Fruit fly (Drosophila melanogaster) whole organism, embryonic: Measurements from ENCODE around the gene CG32195.

ENCODE experiments used
- Bgb ChIP-seq: fragments of 200-800 bp; sonication (Bioruptor generic); IDR thresholded peaks from 2 replicates; pipeline ENCODE4 v1.3.6; 2022; ENCODE audit warnings: missing biosample characterization, missing genetic modification characterization; ENCODE audit not compliant: partially characterized antibody
- CG10267 ChIP-seq: fragments of 200-800 bp; sonication (Bioruptor generic); optimal IDR thresholded peaks from 2 replicates; lab custom pipeline; 2018; ENCODE audit warnings: missing biosample characterization, mild to moderate bottlenecking, missing genetic modification characterization, moderate library complexity
- CG12744 ChIP-seq: fragments of 200-800 bp; sonication (Bioruptor generic); optimal IDR thresholded peaks from 2 replicates; lab custom pipeline; 2016; ENCODE audit warnings: missing biosample characterization, missing genetic modification characterization
- CG14710 ChIP-seq: fragments of 200-800 bp; sonication (Bioruptor generic); optimal IDR thresholded peaks from 3 replicates; lab custom pipeline; 2019; ENCODE audit warnings: missing biosample characterization, mild to moderate bottlenecking, missing genetic modification characterization, moderate library complexity
- CG1603 ChIP-seq: fragments of 200-800 bp; sonication (Bioruptor generic); optimal IDR thresholded peaks from 2 replicates; lab custom pipeline; 2019; ENCODE audit warnings: missing biosample characterization, mild to moderate bottlenecking, missing genetic modification characterization, moderate library complexity
- CG2199 ChIP-seq: fragments of 200-800 bp; sonication (Bioruptor generic); IDR thresholded peaks from 3 replicates; pipeline ENCODE4 v1.3.6; 2022; ENCODE audit warnings: missing biosample characterization, missing genetic modification characterization
- CG2712 ChIP-seq: fragments of 200-800 bp; optimal IDR thresholded peaks from 3 replicates; lab custom pipeline; 2019; ENCODE audit warnings: missing biosample characterization, mild to moderate bottlenecking, missing genetic modification characterization, moderate library complexity
- CG6689 ChIP-seq: fragments of 200-800 bp; sonication (Bioruptor generic); IDR thresholded peaks from 2 replicates; pipeline ENCODE4 v1.3.6; 2022; ENCODE audit warnings: missing biosample characterization, missing genetic modification characterization
- CG7928 ChIP-seq: fragments of 200-800 bp; sonication (Bioruptor generic); optimal IDR thresholded peaks from 2 replicates; lab custom pipeline; 2017; ENCODE audit warnings: missing biosample characterization, mild to moderate bottlenecking, missing genetic modification characterization
- CTCF ChIP-seq: fragments of 200-800 bp; sonication (Bioruptor generic); optimal IDR thresholded peaks from 2 replicates; lab custom pipeline; 2017; ENCODE audit warnings: missing biosample characterization, mild to moderate bottlenecking, missing genetic modification characterization, moderate library complexity
- Elba2 ChIP-seq: fragments of 200-800 bp; sonication (Bioruptor generic); optimal IDR thresholded peaks from 3 replicates; lab custom pipeline; 2016; ENCODE audit warnings: missing biosample characterization, missing genetic modification characterization
- Ets65A ChIP-seq: fragments of 200-800 bp; sonication (Bioruptor generic); peaks from one replicate; lab custom pipeline; 2016; ENCODE audit warnings: missing biosample characterization, missing genetic modification characterization
- Hey ChIP-seq: fragments of 200-800 bp; sonication (Bioruptor generic); optimal IDR thresholded peaks from 3 replicates; lab custom pipeline; 2018; ENCODE audit warnings: missing biosample characterization, mild to moderate bottlenecking, missing genetic modification characterization
- NFAT ChIP-seq: fragments of 200-800 bp; sonication (Bioruptor generic); IDR thresholded peaks from 2 replicates; pipeline ENCODE4 v1.3.6; 2022; ENCODE audit warnings: missing biosample characterization, missing genetic modification characterization
- Ravus ChIP-seq: fragments of 200-800 bp; sonication (Bioruptor generic); IDR thresholded peaks from 2 replicates; pipeline ENCODE4 v1.3.6; 2022; ENCODE audit warnings: missing biosample characterization, missing genetic modification characterization
- Six4 ChIP-seq: fragments of 200-800 bp; sonication (Bioruptor generic); optimal IDR thresholded peaks from 2 replicates; lab custom pipeline; 2016; ENCODE audit warnings: missing biosample characterization, missing genetic modification characterization
- Trl ChIP-seq, 3 experiments: fragments of >200 bp in 2 of 3; fragments of 200-800 bp in 1 of 3; sonication (Bioruptor generic) in 1 of 3; optimal IDR thresholded peaks; 2 replicates in 1 of 3; 3 replicates in 2 of 3; lab custom pipeline; 2016 to 2017; ENCODE audit warnings: missing biosample characterization in 1 of 3, missing genetic modification characterization in 1 of 3
- Xrp1 ChIP-seq: fragments of 200-800 bp; sonication (Bioruptor generic); IDR thresholded peaks from 2 replicates; pipeline ENCODE4 v1.3.6; 2022; ENCODE audit warnings: missing biosample characterization, missing genetic modification characterization
- YL-1 ChIP-seq: fragments of 200-800 bp; sonication (Bioruptor generic); optimal IDR thresholded peaks from 3 replicates; lab custom pipeline; 2017; ENCODE audit warnings: missing biosample characterization, mild to moderate bottlenecking, missing genetic modification characterization
- amos ChIP-seq: fragments of 200-800 bp; sonication (Bioruptor generic); IDR thresholded peaks from 2 replicates; pipeline ENCODE4 v1.3.6; 2022; ENCODE audit warnings: missing biosample characterization, missing genetic modification characterization; ENCODE audit not compliant: partially characterized antibody
- bbx ChIP-seq: fragments of 200-800 bp; sonication (Bioruptor generic); IDR thresholded peaks from 2 replicates; pipeline ENCODE4 v1.3.6; 2022; ENCODE audit warnings: missing biosample characterization, missing genetic modification characterization; ENCODE audit not compliant: partially characterized antibody
- bsh ChIP-seq, 2 experiments: fragments of 200-800 bp; sonication (Bioruptor generic); optimal IDR thresholded peaks; 2 replicates each; lab custom pipeline; 2017 to 2018; ENCODE audit warnings: mild to moderate bottlenecking in 2 of 2, missing biosample characterization in 2 of 2, missing genetic modification characterization in 2 of 2, moderate library complexity in 1 of 2
- cg ChIP-seq: fragments of 200-800 bp; sonication (Bioruptor generic); optimal IDR thresholded peaks from 3 replicates; lab custom pipeline; 2019; ENCODE audit warnings: missing biosample characterization, mild to moderate bottlenecking, missing genetic modification characterization, moderate library complexity
- dmrt11E ChIP-seq: fragments of 200-800 bp; sonication (Bioruptor generic); optimal IDR thresholded peaks from 3 replicates; lab custom pipeline; 2018; ENCODE audit warnings: missing biosample characterization, mild to moderate bottlenecking, missing genetic modification characterization, moderate library complexity
- gem ChIP-seq: fragments of 200-800 bp; sonication (Bioruptor generic); optimal IDR thresholded peaks from 2 replicates; lab custom pipeline; 2019; ENCODE audit warnings: missing biosample characterization, mild to moderate bottlenecking, missing genetic modification characterization, moderate library complexity
- knrl ChIP-seq: fragments of 200-800 bp; sonication (Bioruptor generic); IDR thresholded peaks from 3 replicates; pipeline ENCODE4 v1.3.6; 2022; ENCODE audit warnings: missing biosample characterization, missing genetic modification characterization; ENCODE audit not compliant: partially characterized antibody
- oc ChIP-seq: fragments of 200-800 bp; sonication (Bioruptor generic); optimal IDR thresholded peaks from 2 replicates; lab custom pipeline; 2018; ENCODE audit warnings: missing biosample characterization, mild to moderate bottlenecking, missing genetic modification characterization, moderate library complexity
- phol ChIP-seq: fragments of 200-800 bp; sonication (Bioruptor generic); optimal IDR thresholded peaks from 3 replicates; lab custom pipeline; 2018; ENCODE audit warnings: missing biosample characterization, mild to moderate bottlenecking, missing genetic modification characterization, moderate library complexity
- pita ChIP-seq: fragments of 200-800 bp; sonication (Bioruptor generic); optimal IDR thresholded peaks from 2 replicates; lab custom pipeline; 2017; ENCODE audit warnings: missing biosample characterization, mild to moderate bottlenecking, missing genetic modification characterization
- pnt ChIP-seq: fragments of 200-800 bp; sonication (Bioruptor generic); optimal IDR thresholded peaks from 3 replicates; lab custom pipeline; 2016; ENCODE audit warnings: missing biosample characterization, missing genetic modification characterization
- prd ChIP-seq, 3 experiments: fragments of >200 bp in 2 of 3; fragments of 200-800 bp in 1 of 3; sonication (Bioruptor generic) in 1 of 3; optimal IDR thresholded peaks in 2 of 3; IDR thresholded peaks in 1 of 3; 2 replicates in 2 of 3; 3 replicates in 1 of 3; pipeline versions ENCODE4 v1.3.6 to Lab custom; 2017 to 2022; ENCODE audit warnings: missing biosample characterization in 1 of 3, missing genetic modification characterization in 1 of 3
- pros ChIP-seq: fragments of 200-800 bp; sonication (Bioruptor generic); optimal IDR thresholded peaks from 3 replicates; lab custom pipeline; 2019; ENCODE audit warnings: missing biosample characterization, mild to moderate bottlenecking, missing genetic modification characterization, moderate library complexity
- sens ChIP-seq: fragments of 200-800 bp; sonication (Bioruptor generic); peaks from one replicate; lab custom pipeline; 2016; ENCODE audit warnings: missing biosample characterization, missing genetic modification characterization
- stwl ChIP-seq: fragments of 200-800 bp; sonication (Bioruptor generic); optimal IDR thresholded peaks from 3 replicates; lab custom pipeline; 2018; ENCODE audit warnings: missing biosample characterization, mild to moderate bottlenecking, missing genetic modification characterization, moderate library complexity
- trem ChIP-seq: fragments of 200-800 bp; optimal IDR thresholded peaks from 3 replicates; lab custom pipeline; 2019; ENCODE audit warnings: missing biosample characterization, mild to moderate bottlenecking, missing genetic modification characterization, moderate library complexity
- ttk ChIP-seq: fragments of 200-800 bp; sonication (Bioruptor generic); IDR thresholded peaks from 2 replicates; pipeline ENCODE4 v2.1.2; 2022; ENCODE audit warnings: missing biosample characterization, missing genetic modification characterization

CG32195 gene

dm6 chr3L:18164804-18165203 lies 52.0 kb downstream of the CG32195 start:
- TF ChIP-seq Elba2 (no peak), Ets65A (GFP tag; lab: Kevin White, UChicago) (peak; percentile 44), bsh (GFP tag; optimal IDR thresholded peaks at IDR 0.05; lab: Kevin White, UChicago) (no peak), pnt (GFP tag; lab: Kevin White, UChicago) (no peak), Xrp1 (GFP tag; lab: Robert Waterston, UW) (peak; percentile 12; the same call in 1 of the 2 replicates), gem (tag; lab: Kevin White, UChicago) (peak; percentile 26), sens (GFP tag; lab: Kevin White, UChicago) (peak; percentile 68), Six4 (no peak), CG1603 (tag; lab: Kevin White, UChicago) (peak; percentile 2), Ravus (GFP tag; lab: Robert Waterston, UW) (no peak)

- TF ChIP-seq CG12744 (no peak), oc (tag; lab: Kevin White, UChicago) (peak; percentile 6), amos (GFP tag; lab: Robert Waterston, UW) (peak; percentile 61), phol (tag; lab: Kevin White, UChicago) (peak; percentile 7), CTCF (GFP tag; lab: Kevin White, UChicago) (peak; percentile 74), CG2712 (tag; lab: Kevin White, UChicago) (peak; percentile 7), CG7928 (GFP tag; lab: Kevin White, UChicago) (peak; percentile 11), CG2199 (peak; percentile 96), pita (GFP tag; lab: Kevin White, UChicago) (peak; percentile 19), CG6689 (GFP tag; lab: Robert Waterston, UW) (0 out of 2 replicates have a peak, but pooled peaks have one; percentile 19), stwl (tag; lab: Kevin White, UChicago) (peak; percentile 90), NFAT (GFP tag; lab: Robert Waterston, UW) (no peak), YL-1 (GFP tag; lab: Kevin White, UChicago) (no peak), bbx (GFP tag; lab: Robert Waterston, UW) (peak; percentile 38), CG10267 (tag; lab: Kevin White, UChicago) (no peak), trem (tag; lab: Kevin White, UChicago) (peak; percentile 21), dmrt11E (no peak), pros (peak; percentile 33), sens (GFP tag; lab: Kevin White, UChicago) (peak; percentile 74), ttk (GFP tag; lab: Robert Waterston, UW) (no peak), CG14710 (tag; lab: Kevin White, UChicago) (peak; percentile 9), cg (peak; percentile 13), Trl (optimal IDR thresholded peaks at IDR 0.05; lab: Kevin White, UChicago) (peak; percentile 19 to 35), Trl (GFP tag; optimal IDR thresholded peaks at IDR 0.05; lab: Kevin White, UChicago) (no peak), prd (optimal IDR thresholded peaks at IDR 0.05; lab: Kevin White, UChicago) (no peak), prd (GFP tag; IDR thresholded peaks at IDR 0.05; lab: Robert Waterston, UW) (no peak), knrl (GFP tag; lab: Robert Waterston, UW) (0 out of 3 replicates have a peak, but pooled peaks have one; percentile 24), Bgb (peak; percentile 47), Hey (tag; lab: Kevin White, UChicago) (peak; percentile 37)
Measured at dm6 chr3L:18166977-18167528, 54.3 kb downstream of the CG32195 start.
